Fruit fly (Drosophila melanogaster) whole organism, embryonic: ENCODE results near the gene CG4953.
A peak's percentile ranks its signal among the peaks of the same experiment; 100 is the strongest.

Source experiments
- BEAF-32 ChIP-seq: fragments of 200-800 bp; sonication (Bioruptor generic); optimal IDR thresholded peaks from 3 replicates; lab custom pipeline; 2017; ENCODE audit warnings: missing biosample characterization, missing genetic modification characterization, mild to moderate bottlenecking, moderate library complexity, missing genetic modification reagents
- Bgb ChIP-seq: fragments of 200-800 bp; sonication (Bioruptor generic); IDR thresholded peaks from 2 replicates; pipeline ENCODE4 v1.3.6; 2022; ENCODE audit warnings: missing biosample characterization, missing genetic modification characterization; ENCODE audit not compliant: partially characterized antibody
- CG10366 ChIP-seq: fragments of 200-800 bp; sonication (Bioruptor generic); IDR thresholded peaks from 2 replicates; pipeline ENCODE4 v1.3.6; 2022; ENCODE audit warnings: missing biosample characterization, missing genetic modification characterization
- CG11093 ChIP-seq: fragments of 200-800 bp; sonication (Bioruptor generic); IDR thresholded peaks from 3 replicates; pipeline ENCODE4 v1.3.6; 2022; ENCODE audit warnings: missing biosample characterization, missing genetic modification characterization
- CG11456 ChIP-seq: fragments of 200-800 bp; sonication (Bioruptor generic); IDR thresholded peaks from 3 replicates; pipeline ENCODE4 v1.3.6; 2022; ENCODE audit warnings: missing biosample characterization, missing genetic modification characterization
- CG11723 ChIP-seq: fragments of 200-800 bp; sonication (Bioruptor generic); optimal IDR thresholded peaks from 2 replicates; lab custom pipeline; 2017; ENCODE audit warnings: missing biosample characterization, mild to moderate bottlenecking, missing genetic modification characterization
- CG12104 ChIP-seq: fragments of 200-800 bp; sonication (Bioruptor generic); optimal IDR thresholded peaks from 3 replicates; lab custom pipeline; 2016; ENCODE audit warnings: missing biosample characterization, missing genetic modification characterization
- CG15011 ChIP-seq: fragments of 200-800 bp; sonication (Bioruptor generic); optimal IDR thresholded peaks from 3 replicates; lab custom pipeline; 2018; ENCODE audit warnings: missing biosample characterization, mild to moderate bottlenecking, missing genetic modification characterization
- CG15073 ChIP-seq: fragments of 200-800 bp; sonication (Bioruptor generic); optimal IDR thresholded peaks from 2 replicates; lab custom pipeline; 2016; ENCODE audit warnings: missing biosample characterization, missing genetic modification characterization
- CG16813 ChIP-seq: fragments of 200-800 bp; sonication (Bioruptor generic); IDR thresholded peaks from 3 replicates; pipeline ENCODE4 v1.3.6; 2022; ENCODE audit warnings: missing biosample characterization, missing genetic modification characterization; ENCODE audit not compliant: partially characterized antibody
- CG17186 ChIP-seq: fragments of 200-800 bp; sonication (Bioruptor generic); optimal IDR thresholded peaks from 3 replicates; lab custom pipeline; 2017; ENCODE audit warnings: missing biosample characterization, missing genetic modification reagents, missing genetic modification characterization
- CG17385 ChIP-seq: fragments of 200-800 bp; sonication (Bioruptor generic); optimal IDR thresholded peaks from 3 replicates; lab custom pipeline; 2018; ENCODE audit warnings: missing biosample characterization, mild to moderate bottlenecking, missing genetic modification characterization
- CG18476 ChIP-seq: fragments of 200-800 bp; sonication (Bioruptor generic); optimal IDR thresholded peaks from 2 replicates; lab custom pipeline; 2016; ENCODE audit warnings: missing biosample characterization, mild to moderate bottlenecking, missing genetic modification characterization
- CG30020 ChIP-seq: fragments of 200-800 bp; optimal IDR thresholded peaks from 2 replicates; lab custom pipeline; 2019; ENCODE audit warnings: missing biosample characterization, mild to moderate bottlenecking, missing genetic modification characterization, moderate library complexity
- CG34422 ChIP-seq: fragments of 200-800 bp; sonication (Bioruptor generic); IDR thresholded peaks from 3 replicates; pipeline ENCODE4 v1.3.6; 2022; ENCODE audit warnings: missing biosample characterization, missing genetic modification characterization
- CG4730 ChIP-seq: fragments of 200-800 bp; sonication (Bioruptor generic); IDR thresholded peaks from 2 replicates; pipeline ENCODE4 v1.3.6; 2022; ENCODE audit warnings: missing biosample characterization, missing genetic modification characterization
- CG5245 ChIP-seq: fragments of 200-800 bp; sonication (Bioruptor generic); optimal IDR thresholded peaks from 3 replicates; lab custom pipeline; 2016; ENCODE audit warnings: missing biosample characterization, missing genetic modification characterization
- CG5953 ChIP-seq: fragments of 200-800 bp; sonication (Bioruptor generic); IDR thresholded peaks from 2 replicates; pipeline ENCODE4 v1.3.6; 2022; ENCODE audit warnings: missing biosample characterization, missing genetic modification characterization
- CG6813 ChIP-seq: fragments of 200-800 bp; sonication (Bioruptor generic); optimal IDR thresholded peaks from 2 replicates; lab custom pipeline; 2017; ENCODE audit warnings: missing biosample characterization, missing genetic modification characterization, mild to moderate bottlenecking, moderate library complexity, missing genetic modification reagents
- CG7928 ChIP-seq: fragments of 200-800 bp; sonication (Bioruptor generic); optimal IDR thresholded peaks from 2 replicates; lab custom pipeline; 2017; ENCODE audit warnings: missing biosample characterization, mild to moderate bottlenecking, missing genetic modification characterization
- CG8281 ChIP-seq: fragments of 200-800 bp; sonication (Bioruptor generic); optimal IDR thresholded peaks from 2 replicates; lab custom pipeline; 2018; ENCODE audit warnings: missing biosample characterization, mild to moderate bottlenecking, missing genetic modification characterization, moderate library complexity
- Camta ChIP-seq: fragments of 200-800 bp; sonication (Bioruptor generic); optimal IDR thresholded peaks from 2 replicates; lab custom pipeline; 2016; ENCODE audit warnings: missing biosample characterization, missing genetic modification characterization
- Dref ChIP-seq: fragments of 200-800 bp; sonication (Bioruptor generic); IDR thresholded peaks from 2 replicates; pipeline ENCODE4 v1.3.6; 2022; ENCODE audit warnings: missing biosample characterization, missing genetic modification characterization
- Hand ChIP-seq: fragments of 200-800 bp; sonication (Bioruptor generic); optimal IDR thresholded peaks from 2 replicates; lab custom pipeline; 2017; ENCODE audit warnings: mild to moderate bottlenecking, missing biosample characterization, missing genetic modification reagents, missing genetic modification characterization
- Hey ChIP-seq: fragments of 200-800 bp; sonication (Bioruptor generic); optimal IDR thresholded peaks from 3 replicates; lab custom pipeline; 2018; ENCODE audit warnings: missing biosample characterization, mild to moderate bottlenecking, missing genetic modification characterization
- Hr3 ChIP-seq: fragments of 200-800 bp; sonication (Bioruptor generic); optimal IDR thresholded peaks from 3 replicates; lab custom pipeline; 2016; ENCODE audit warnings: missing biosample characterization, missing genetic modification characterization
- Kr ChIP-seq: fragments of 200-800 bp; sonication (Bioruptor generic); optimal IDR thresholded peaks from 2 replicates; lab custom pipeline; 2017; ENCODE audit warnings: missing biosample characterization, mild to moderate bottlenecking, missing genetic modification characterization
- MESR4 ChIP-seq: fragments of 200-800 bp; sonication (Bioruptor generic); optimal IDR thresholded peaks from 2 replicates; lab custom pipeline; 2018; ENCODE audit warnings: missing biosample characterization, mild to moderate bottlenecking, missing genetic modification characterization, moderate library complexity
- NC2β ChIP-seq: fragments of 200-800 bp; sonication (Bioruptor generic); optimal IDR thresholded peaks from 2 replicates; lab custom pipeline; 2016; ENCODE audit warnings: missing biosample characterization, missing genetic modification characterization
- Opbp ChIP-seq: fragments of 200-800 bp; sonication (Bioruptor generic); IDR thresholded peaks from 3 replicates; pipeline ENCODE4 v1.3.6; 2022; ENCODE audit warnings: missing biosample characterization, missing genetic modification characterization; ENCODE audit not compliant: partially characterized antibody
- Spps ChIP-seq: fragments of 200-800 bp; sonication (Bioruptor generic); optimal IDR thresholded peaks from 2 replicates; lab custom pipeline; 2018; ENCODE audit warnings: missing biosample characterization, mild to moderate bottlenecking, missing genetic modification characterization
- Xbp1 ChIP-seq: fragments of 200-800 bp; sonication (Bioruptor generic); optimal IDR thresholded peaks from 3 replicates; lab custom pipeline; 2016; ENCODE audit warnings: missing biosample characterization, mild to moderate bottlenecking, missing genetic modification characterization
- YL-1 ChIP-seq: fragments of 200-800 bp; sonication (Bioruptor generic); optimal IDR thresholded peaks from 3 replicates; lab custom pipeline; 2017; ENCODE audit warnings: missing biosample characterization, mild to moderate bottlenecking, missing genetic modification characterization
- ara ChIP-seq: fragments of 200-800 bp; sonication (Bioruptor generic); IDR thresholded peaks from 2 replicates; pipeline ENCODE4 v1.3.6; 2022; ENCODE audit warnings: missing biosample characterization, missing genetic modification characterization
- bsh ChIP-seq, 2 experiments: fragments of 200-800 bp; sonication (Bioruptor generic); optimal IDR thresholded peaks; 2 replicates each; lab custom pipeline; 2017 to 2018; ENCODE audit warnings: mild to moderate bottlenecking in 2 of 2, missing biosample characterization in 2 of 2, missing genetic modification characterization in 2 of 2, moderate library complexity in 1 of 2
- chn ChIP-seq: fragments of 200-800 bp; sonication (Bioruptor generic); optimal IDR thresholded peaks from 2 replicates; lab custom pipeline; 2016; ENCODE audit warnings: missing biosample characterization, missing genetic modification characterization
- ems ChIP-seq: fragments of 200-800 bp; sonication (Bioruptor generic); optimal IDR thresholded peaks from 3 replicates; lab custom pipeline; 2016; ENCODE audit warnings: missing biosample characterization, missing genetic modification characterization
- eyg ChIP-seq: fragments of 200-800 bp; sonication (Bioruptor generic); optimal IDR thresholded peaks from 3 replicates; lab custom pipeline; 2016; ENCODE audit warnings: missing biosample characterization, missing genetic modification characterization
- fd64A ChIP-seq: fragments of 200-800 bp; sonication (Bioruptor generic); optimal IDR thresholded peaks from 3 replicates; lab custom pipeline; 2018; ENCODE audit warnings: missing biosample characterization, mild to moderate bottlenecking, missing genetic modification characterization
- fd96Cb ChIP-seq: fragments of 200-800 bp; sonication (Bioruptor generic); optimal IDR thresholded peaks from 2 replicates; lab custom pipeline; 2018; ENCODE audit warnings: missing biosample characterization, mild to moderate bottlenecking, missing genetic modification characterization, moderate library complexity
- gce ChIP-seq: fragments of 200-800 bp; sonication (Bioruptor generic); IDR thresholded peaks from 3 replicates; pipeline ENCODE4 v1.3.6; 2022; ENCODE audit warnings: missing biosample characterization, missing genetic modification characterization
- gcm ChIP-seq: fragments of 200-800 bp; sonication (Bioruptor generic); optimal IDR thresholded peaks from 2 replicates; lab custom pipeline; 2019; ENCODE audit warnings: missing biosample characterization, mild to moderate bottlenecking, missing genetic modification characterization, moderate library complexity
- grau ChIP-seq: fragments of 200-800 bp; optimal IDR thresholded peaks from 3 replicates; lab custom pipeline; 2019; ENCODE audit warnings: missing biosample characterization, mild to moderate bottlenecking, missing genetic modification characterization, moderate library complexity
- kah ChIP-seq: fragments of 200-800 bp; sonication (Bioruptor generic); optimal IDR thresholded peaks from 2 replicates; lab custom pipeline; 2018; ENCODE audit warnings: missing biosample characterization, mild to moderate bottlenecking, missing genetic modification characterization
- knrl ChIP-seq: fragments of 200-800 bp; sonication (Bioruptor generic); IDR thresholded peaks from 3 replicates; pipeline ENCODE4 v1.3.6; 2022; ENCODE audit warnings: missing biosample characterization, missing genetic modification characterization; ENCODE audit not compliant: partially characterized antibody
- phol ChIP-seq: fragments of 200-800 bp; sonication (Bioruptor generic); optimal IDR thresholded peaks from 3 replicates; lab custom pipeline; 2018; ENCODE audit warnings: missing biosample characterization, mild to moderate bottlenecking, missing genetic modification characterization, moderate library complexity
- tio ChIP-seq: fragments of 200-800 bp; sonication (Bioruptor generic); optimal IDR thresholded peaks from 2 replicates; lab custom pipeline; 2017; ENCODE audit warnings: missing biosample characterization, missing genetic modification characterization, inconsistent platforms
- tna ChIP-seq: fragments of 200-800 bp; sonication (Bioruptor generic); IDR thresholded peaks from 2 replicates; pipeline ENCODE4 v1.3.6; 2022; ENCODE audit warnings: missing biosample characterization, missing genetic modification characterization; ENCODE audit not compliant: partially characterized antibody

CG4953 gene

dm6 chr2L:10220501-10221386 is 45.8 kb upstream of the CG4953 start, which contains the start of the genes Npc1a and Prosalpha6 (continued):
- TF ChIP-seq MESR4 (GFP tag; lab: Kevin White, UChicago) (peak; percentile 36), CG17385 (peak; percentile 20), CG11456 (GFP tag; lab: Robert Waterston, UW) (no peak), tna (GFP tag; lab: Robert Waterston, UW) (no peak), CG18476 (GFP tag; lab: Kevin White, UChicago) (peak; percentile 7), CG17186 (peak; percentile 12), Opbp (GFP tag; lab: Robert Waterston, UW) (peak; percentile 77; the same call in 2 of the 3 replicates), CG10366 (GFP tag; lab: Robert Waterston, UW) (no peak), CG8281 (tag; lab: Kevin White, UChicago) (no peak), Bgb (GFP tag; lab: Robert Waterston, UW) (peak; percentile 62), gcm (GFP tag; lab: Kevin White, UChicago) (no peak), Spps (no peak), CG16813 (GFP tag; lab: Robert Waterston, UW) (peak; percentile 71; the same call in 2 of the 3 replicates), CG6813 (no peak), CG34422 (GFP tag; lab: Robert Waterston, UW) (peak; percentile 34; the same call in 1 of the 3 replicates), CG11093 (GFP tag; lab: Robert Waterston, UW) (no peak), CG7928 (GFP tag; lab: Kevin White, UChicago) (no peak), Hr3 (GFP tag; lab: Kevin White, UChicago) (peak; percentile 17), CG15011 (GFP tag; lab: Kevin White, UChicago) (no peak), phol (tag; lab: Kevin White, UChicago) (peak; percentile 61), chn (GFP tag; lab: Kevin White, UChicago) (no peak), CG12104 (GFP tag; lab: Kevin White, UChicago) (no peak), YL-1 (GFP tag; lab: Kevin White, UChicago) (no peak), tio (GFP tag; lab: Kevin White, UChicago) (no peak), Kr (GFP tag; lab: Kevin White, UChicago) (no peak), CG30020 (tag; lab: Kevin White, UChicago) (peak; percentile 99), CG4730 (GFP tag; lab: Robert Waterston, UW) (no peak), knrl (peak; percentile 74), Xbp1 (peak; percentile 15), CG5953 (GFP tag; lab: Robert Waterston, UW) (no peak), kah (GFP tag; lab: Kevin White, UChicago) (peak; percentile 2), bsh (GFP tag; optimal IDR thresholded peaks at IDR 0.05; lab: Kevin White, UChicago) (no peak), BEAF-32 (GFP tag; lab: Kevin White, UChicago) (peak; percentile 88), ems (GFP tag; lab: Kevin White, UChicago) (no peak), grau (tag; lab: Kevin White, UChicago) (no peak), eyg (GFP tag; lab: Kevin White, UChicago) (no peak), Dref (GFP tag; lab: Robert Waterston, UW) (peak; percentile 79), ara (no peak), Hand (no peak), CG15073 (GFP tag; lab: Kevin White, UChicago) (no peak), fd96Cb (tag; lab: Kevin White, UChicago) (peak; percentile 1), Camta (GFP tag; lab: Kevin White, UChicago) (no peak), CG11723 (peak; percentile 94), NC2β (GFP tag; lab: Kevin White, UChicago) (no peak), CG5245 (no peak), Hey (tag; lab: Kevin White, UChicago) (no peak), gce (GFP tag; lab: Robert Waterston, UW) (no peak), fd64A (GFP tag; lab: Kevin White, UChicago) (no peak)
